Worm (Caenorhabditis elegans) whole organism, midembryonic: ENCODE measurements around the gene lido-17.

ENCODE experiments used
- cog-1 ChIP-seq: sonication (generic microtip); optimal IDR thresholded peaks from 2 replicates; lab custom pipeline; 2016; ENCODE audit warnings: missing genetic modification characterization, missing compliant biosample characterization
- klf-2 ChIP-seq: fragments of 200-800 bp; sonication (Bioruptor generic); conservative IDR thresholded peaks from 2 replicates; pipeline ENCODE4 v1.3.6; 2022; ENCODE audit warnings: missing genetic modification reagents, missing genetic modification characterization, missing compliant biosample characterization
- med-1 ChIP-seq: sonication (generic microtip); optimal IDR thresholded peaks from 2 replicates; lab custom pipeline; 2017; ENCODE audit warnings: missing genetic modification characterization, mild to moderate bottlenecking, missing compliant biosample characterization, antibody characterized with exemption, missing genetic modification reagents; ENCODE audit not compliant: insufficient read depth
- ref-1 ChIP-seq: fragments of 200-800 bp; sonication (Bioruptor generic); conservative IDR thresholded peaks from 2 replicates; pipeline ENCODE4 v1.3.6; 2022; ENCODE audit warnings: missing genetic modification reagents, missing genetic modification characterization, missing compliant biosample characterization
- tab-1 ChIP-seq: fragments of 200-800 bp; sonication (Bioruptor generic); IDR thresholded peaks from 2 replicates; pipeline ENCODE4 v1.3.6; 2022; ENCODE audit warnings: missing genetic modification characterization, missing compliant biosample characterization
- ztf-23 ChIP-seq: fragments of 200-800 bp; sonication (Bioruptor generic); IDR thresholded peaks from 2 replicates; pipeline ENCODE4 v1.3.6; 2022; ENCODE audit warnings: missing genetic modification reagents, missing genetic modification characterization, missing compliant biosample characterization
- ztf-29 ChIP-seq: fragments of 200-800 bp; sonication (Bioruptor generic); IDR thresholded peaks from 2 replicates; pipeline ENCODE4 v1.3.6; 2022; ENCODE audit warnings: missing genetic modification reagents, missing genetic modification characterization, missing compliant biosample characterization

DNA sequence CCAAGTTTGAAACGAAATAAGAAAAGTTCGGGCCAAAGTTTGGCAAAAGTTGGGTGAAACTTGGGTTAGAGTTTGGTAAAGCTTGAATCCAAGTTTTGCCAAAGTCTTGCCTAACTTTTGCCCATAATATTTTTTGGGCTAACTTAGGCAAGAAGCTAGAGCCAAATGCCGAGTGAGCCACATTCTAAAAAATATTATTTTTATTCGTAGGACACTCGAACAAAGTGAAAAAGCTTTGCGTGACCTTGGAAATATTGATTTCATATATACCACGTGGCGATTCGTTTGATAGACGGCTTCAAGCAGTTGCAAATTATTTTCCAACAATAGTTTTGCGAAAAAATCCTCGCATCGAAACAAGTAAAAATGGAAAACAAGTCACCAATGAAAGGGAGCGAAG is 11.2 kb upstream of the lido-17 start, which contains the start of gene Y51B9A.5:
- TF ChIP-seq tab-1 (GFP tag; lab: Robert Waterston, UW): no peak
- no peak for TF ChIP-seq med-1 (GFP tag; lab: Kevin White, UChicago)
- TF ChIP-seq ztf-23: no peak
- no peak for TF ChIP-seq ref-1 (GFP tag; lab: Robert Waterston, UW)
- TF ChIP-seq ztf-29 (GFP tag; lab: Robert Waterston, UW): no peak
- TF ChIP-seq klf-2 (GFP tag; lab: Robert Waterston, UW): no peak
- no peak for TF ChIP-seq cog-1
